Worm (Caenorhabditis elegans): ENCODE measurements around the gene srx-65.

srx-65 gene

ce11 chrV:3921635-3922034 is at the start of gene srx-65:
Gene srx-65 (plus strand): TSS chrV:3921935.
- TF ChIP-seq efl-1 (optimal IDR thresholded peaks at IDR 0.05), result no peak
- peak in 1 of 2 experiments; percentile 36 for TF ChIP-seq efl-1 (GFP tag; optimal IDR thresholded peaks at IDR 0.05 in 1 of 2)
- no peak for TF ChIP-seq nhr-28 (tag; optimal IDR thresholded peaks at IDR 0.05)

ce11 chrV:3874102-3874744 is 47.5 kb upstream of the srx-65 start, which contains the start of gene nhr-158:
Gene nhr-158 (minus strand): TSS chrV:3874152.
- TF ChIP-seq isw-1 (GFP tag; IDR thresholded peaks at IDR 0.05) (no peak), unc-130 (tag; optimal IDR thresholded peaks at IDR 0.05) (no peak), fkh-8 (tag; optimal IDR thresholded peaks at IDR 0.05) (peak; percentile 90), ceh-90 (tag; optimal IDR thresholded peaks at IDR 0.05) (no peak), hlh-17 (GFP tag; optimal IDR thresholded peaks at IDR 0.05; ENCODE audit: borderline replicate concordance) (no peak), nhr-71 (tag; optimal IDR thresholded peaks at IDR 0.05) (peak; percentile 83), unc-98 (GFP tag; IDR thresholded peaks at IDR 0.05) (no peak), tbx-2 (tag; optimal IDR thresholded peaks at IDR 0.05) (no peak), mdl-1 (tag; optimal IDR thresholded peaks at IDR 0.05) (no peak), nhr-90 (tag; optimal IDR thresholded peaks at IDR 0.05; ENCODE audit: poor library complexity) (no peak), fos-1 (tag; optimal IDR thresholded peaks at IDR 0.05) (peak; percentile 61), nhr-11 (tag; optimal IDR thresholded peaks at IDR 0.05) (peak; percentile 48), sox-4 (tag; optimal IDR thresholded peaks at IDR 0.05) (peak; percentile 37), nhr-19 (GFP tag; conservative IDR thresholded peaks at IDR 0.05) (no peak), egl-27 (tag; optimal IDR thresholded peaks at IDR 0.05) (no peak), mef-2 (tag; optimal IDR thresholded peaks at IDR 0.05) (no peak), pqm-1 (tag; optimal IDR thresholded peaks at IDR 0.05) (no peak), hlh-4 (tag; optimal IDR thresholded peaks at IDR 0.05) (no peak), lin-39 (tag; optimal IDR thresholded peaks at IDR 0.05) (no peak), ets-5 (GFP tag; IDR thresholded peaks at IDR 0.05) (no peak), pag-3 (tag; optimal IDR thresholded peaks at IDR 0.05; ENCODE audit: borderline replicate concordance, insufficient read depth) (no peak), irx-1 (tag; optimal IDR thresholded peaks at IDR 0.05) (no peak), alr-1 (tag; optimal IDR thresholded peaks at IDR 0.05; ENCODE audit: borderline replicate concordance) (no peak), skn-1 (tag; optimal IDR thresholded peaks at IDR 0.05) (no peak), nhr-28 (tag; optimal IDR thresholded peaks at IDR 0.05) (no peak), tlp-1 (tag; optimal IDR thresholded peaks at IDR 0.05) (no peak), F16B12.6 (tag; optimal IDR thresholded peaks at IDR 0.05) (no peak), zag-1 (tag; optimal IDR thresholded peaks at IDR 0.05) (no peak), vab-15 (tag; optimal IDR thresholded peaks at IDR 0.05) (no peak), rnt-1 (tag; optimal IDR thresholded peaks at IDR 0.05) (no peak), ceh-88 (GFP tag; IDR thresholded peaks at IDR 0.05) (no peak), jun-1 (tag; optimal IDR thresholded peaks at IDR 0.05) (no peak), nhr-47 (tag; optimal IDR thresholded peaks at IDR 0.05) (peak; percentile 86), nhr-76 (tag; optimal IDR thresholded peaks at IDR 0.05) (no peak), xbp-1 (tag; optimal IDR thresholded peaks at IDR 0.05) (no peak), unc-86 (tag; optimal IDR thresholded peaks at IDR 0.05) (no peak), snu-23 (GFP tag; optimal IDR thresholded peaks at IDR 0.05) (no peak), lir-3 (tag; optimal IDR thresholded peaks at IDR 0.05; ENCODE audit: poor library complexity) (no peak), swsn-7 (tag; optimal IDR thresholded peaks at IDR 0.05) (peak; percentile 18), lsy-2 (tag; optimal IDR thresholded peaks at IDR 0.05) (peak in 1 of 2 experiments; percentile 45), lin-35 (GFP tag; optimal IDR thresholded peaks at IDR 0.05) (no peak), fkh-10 (GFP tag; optimal IDR thresholded peaks at IDR 0.05) (no peak), fkh-4 (tag; optimal IDR thresholded peaks at IDR 0.05; ENCODE audit: borderline replicate concordance) (peak; percentile 18), aha-1 (tag; optimal IDR thresholded peaks at IDR 0.05) (no peak), ceh-63 (GFP tag; optimal IDR thresholded peaks at IDR 0.05) (no peak), lin-14 (GFP tag; optimal IDR thresholded peaks at IDR 0.05) (peak; percentile 43), hpl-2 (GFP tag; optimal IDR thresholded peaks at IDR 0.05) (no peak), elt-2 (tag; optimal IDR thresholded peaks at IDR 0.05) (no peak), dsc-1 (tag; optimal IDR thresholded peaks at IDR 0.05) (peak; percentile 94)
